Fruit fly (Drosophila melanogaster) whole organism, pupa: Measurements from ENCODE around the gene SPoCk.

ENCODE experiments used
- CG10348 ChIP-seq: fragments of 200-800 bp; sonication (Bioruptor generic); IDR thresholded peaks from 2 replicates; pipeline ENCODE4 v1.3.6; 2022; ENCODE audit warnings: missing biosample characterization, missing genetic modification characterization
- CG12605 ChIP-seq: fragments of 200-800 bp; sonication (Bioruptor generic); IDR thresholded peaks from 2 replicates; pipeline ENCODE4 v1.3.6; 2022; ENCODE audit warnings: missing biosample characterization, missing genetic modification characterization
- CG15710 ChIP-seq: fragments of 200-800 bp; sonication (Bioruptor generic); optimal IDR thresholded peaks from 2 replicates; lab custom pipeline; 2018; ENCODE audit warnings: missing biosample characterization, mild to moderate bottlenecking, missing genetic modification characterization, moderate library complexity
- CG17806 ChIP-seq: fragments of 200-800 bp; sonication (Bioruptor generic); optimal IDR thresholded peaks from 2 replicates; lab custom pipeline; 2018; ENCODE audit warnings: missing biosample characterization, mild to moderate bottlenecking, missing genetic modification characterization, moderate library complexity
- CG34367 ChIP-seq: fragments of 200-800 bp; sonication (Bioruptor generic); optimal IDR thresholded peaks from 2 replicates; lab custom pipeline; 2018; ENCODE audit warnings: missing biosample characterization, mild to moderate bottlenecking, missing genetic modification characterization
- CG8159 ChIP-seq: fragments of 200-800 bp; sonication (Bioruptor generic); optimal IDR thresholded peaks from 3 replicates; lab custom pipeline; 2018; ENCODE audit warnings: missing biosample characterization, mild to moderate bottlenecking, missing genetic modification characterization, moderate library complexity
- CG9948 ChIP-seq: fragments of 200-800 bp; sonication (Bioruptor generic); optimal IDR thresholded peaks from 2 replicates; lab custom pipeline; 2018; ENCODE audit warnings: missing biosample characterization, mild to moderate bottlenecking, missing genetic modification characterization, moderate library complexity
- D1 ChIP-seq: fragments of 200-800 bp; sonication (Bioruptor generic); optimal IDR thresholded peaks from 2 replicates; lab custom pipeline; 2018; ENCODE audit warnings: missing biosample characterization, mild to moderate bottlenecking, missing genetic modification characterization, moderate library complexity
- Ets98B ChIP-seq: fragments of 200-800 bp; sonication (Bioruptor generic); IDR thresholded peaks from 2 replicates; pipeline ENCODE4 v1.3.6; 2022; ENCODE audit warnings: missing biosample characterization, missing genetic modification characterization
- Pif1A ChIP-seq: fragments of 200-800 bp; sonication (Bioruptor generic); optimal IDR thresholded peaks from 3 replicates; lab custom pipeline; 2016; ENCODE audit warnings: missing biosample characterization, missing genetic modification characterization
- Snoo ChIP-seq: fragments of 200-800 bp; sonication (Bioruptor generic); optimal IDR thresholded peaks from 3 replicates; lab custom pipeline; 2017; ENCODE audit warnings: missing biosample characterization, mild to moderate bottlenecking, missing genetic modification characterization, inconsistent platforms
- fd96Ca ChIP-seq: fragments of 200-800 bp; sonication (Bioruptor generic); IDR thresholded peaks from 3 replicates; pipeline ENCODE4 v1.3.6; 2022; ENCODE audit warnings: missing biosample characterization, missing genetic modification characterization
- rn ChIP-seq: fragments of 200-800 bp; sonication (Bioruptor generic); IDR thresholded peaks from 2 replicates; pipeline ENCODE4 v1.3.6; 2022; ENCODE audit warnings: missing biosample characterization, missing genetic modification characterization

- TF ChIP-seq rn (GFP tag; lab: Robert Waterston, UW) (no peak), CG17806 (tag; lab: Kevin White, UChicago) (no peak), CG34367 (no peak), CG10348 (GFP tag; lab: Robert Waterston, UW) (no peak), Ets98B (GFP tag; lab: Robert Waterston, UW) (no peak), D1 (tag; lab: Kevin White, UChicago) (no peak), CG8159 (no peak), CG12605 (no peak), CG9948 (tag; lab: Kevin White, UChicago) (no peak), Pif1A (GFP tag; lab: Kevin White, UChicago) (no peak), fd96Ca (GFP tag; lab: Robert Waterston, UW) (no peak), Snoo (no peak), CG15710 (tag; lab: Kevin White, UChicago) (no peak)
Observed at dm6 chr3L:22733607-22734006, 15.6 kb upstream of the SPoCk start.
